Worm (Caenorhabditis elegans) whole organism, early embryonic: ENCODE results near the gene fipr-12.

Experiments
- B0310.2 ChIP-seq: sonication (generic microtip); optimal IDR thresholded peaks from 2 replicates; lab custom pipeline; 2016; ENCODE audit warnings: mild to moderate bottlenecking, missing genetic modification characterization, missing compliant biosample characterization
- aly-1 ChIP-seq: sonication (generic microtip); optimal IDR thresholded peaks from 2 replicates; lab custom pipeline; 2016; ENCODE audit warnings: missing genetic modification characterization, missing compliant biosample characterization
- ama-1 ChIP-seq: fragments of 150-350 bp; optimal IDR thresholded peaks from 2 replicates; lab custom pipeline; 2014
- ets-7 ChIP-seq: sonication (generic microtip); optimal IDR thresholded peaks from 2 replicates; lab custom pipeline; 2016; ENCODE audit warnings: missing genotype, missing genetic modification characterization, missing compliant biosample characterization
- flt-1 ChIP-seq: fragments of 200-800 bp; sonication (Bioruptor generic); IDR thresholded peaks from 2 replicates; pipeline ENCODE4 v1.3.6; 2022; ENCODE audit warnings: missing genetic modification characterization, missing compliant biosample characterization
- hmg-4 ChIP-seq: fragments of 200-800 bp; sonication (Bioruptor generic); optimal IDR thresholded peaks from 2 replicates; lab custom pipeline; 2018; ENCODE audit warnings: mild to moderate bottlenecking, missing genetic modification characterization, missing compliant biosample characterization
- scrt-1 ChIP-seq: fragments of 200-800 bp; sonication (Bioruptor generic); IDR thresholded peaks from 2 replicates; pipeline ENCODE4 v1.3.6; 2022; ENCODE audit warnings: missing genetic modification characterization, missing compliant biosample characterization
- tra-4 ChIP-seq: sonication (generic microtip); optimal IDR thresholded peaks from 2 replicates; lab custom pipeline; 2017; ENCODE audit warnings: missing genetic modification characterization, missing compliant biosample characterization

DNA sequence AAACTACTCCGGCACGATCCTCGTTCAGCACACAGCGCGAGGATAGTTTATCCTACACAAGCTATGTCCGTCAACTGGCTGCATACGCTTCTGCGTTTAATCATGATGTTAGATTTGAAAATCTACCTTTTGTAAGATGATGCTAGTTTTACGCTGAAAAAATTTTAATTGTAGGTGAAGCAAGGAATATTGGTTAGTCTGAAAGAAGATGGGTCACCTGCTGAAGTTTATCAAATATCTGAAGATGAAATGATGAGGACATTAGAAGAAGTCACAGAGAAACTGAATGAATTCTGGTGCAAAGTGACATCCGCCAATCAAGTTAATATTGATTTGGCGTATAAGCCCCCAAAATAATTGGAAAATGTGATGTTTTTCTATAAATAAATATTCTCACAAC, 40.4 kb downstream of the fipr-12 start:
- no peak for TF ChIP-seq scrt-1
- no peak for TF ChIP-seq flt-1 (GFP tag; lab: Robert Waterston, UW)
- TF ChIP-seq aly-1: no peak
- TF ChIP-seq ama-1: no peak
- no peak for TF ChIP-seq ets-7 (tag; lab: Kevin White, UChicago)
- TF ChIP-seq tra-4 (tag; lab: Kevin White, UChicago): no peak
- no peak for TF ChIP-seq hmg-4 (GFP tag; lab: Kevin White, UChicago)
- no peak for TF ChIP-seq B0310.2 (tag; lab: Kevin White, UChicago)
